Fruit fly (Drosophila melanogaster): ENCODE results near the gene PIG-P.

Gene PIG-P

DNA sequence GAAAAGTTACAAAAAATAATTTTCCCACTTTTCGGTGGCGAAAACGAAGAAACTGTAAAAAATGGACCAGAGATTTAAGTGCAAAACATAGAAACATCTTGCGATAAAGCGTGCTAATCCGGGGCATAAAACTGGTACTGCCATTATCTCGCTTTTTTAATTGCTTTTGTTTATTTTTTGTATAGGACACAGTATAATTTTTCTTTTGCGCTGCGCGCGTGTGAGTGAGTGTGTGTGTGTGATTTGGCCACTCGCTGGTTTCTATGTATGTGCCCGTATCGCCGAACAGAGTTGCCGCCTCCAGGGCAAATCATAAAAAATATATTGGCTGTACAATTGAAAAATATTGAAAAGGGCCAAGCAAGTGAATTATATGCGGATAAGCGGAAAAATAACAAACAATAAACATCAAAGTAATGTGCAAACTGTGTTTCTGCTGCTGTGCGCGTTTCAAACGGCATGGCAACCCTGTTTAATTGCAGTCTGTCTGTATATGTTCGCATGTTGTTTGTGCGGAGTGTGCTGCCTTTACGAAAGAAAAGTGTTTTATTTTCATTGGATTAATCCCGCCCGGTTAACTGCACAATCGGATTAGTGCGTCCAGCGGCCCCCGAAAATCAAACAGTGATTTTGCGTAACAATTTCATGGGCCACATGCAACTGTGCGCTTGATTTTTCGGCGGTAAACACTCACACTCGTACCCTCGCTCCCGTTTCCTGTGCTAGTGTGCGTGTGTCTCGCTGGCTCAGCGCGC, 15.7 kb downstream of the PIG-P start (continued):
- TF ChIP-seq dm (GFP tag; optimal IDR thresholded peaks at IDR 0.05) (peak; percentile 97), CG18599 (GFP tag; optimal IDR thresholded peaks at IDR 0.05) (peak; percentile 97), CG8924 (tag; optimal IDR thresholded peaks at IDR 0.05) (peak; percentile 94), CG10979 (tag; optimal IDR thresholded peaks at IDR 0.05) (peak; percentile 93), gce (GFP tag; IDR thresholded peaks at IDR 0.05) (peak; percentile 96), sob (GFP tag; IDR thresholded peaks at IDR 0.05) (peak; percentile 96), eyg (GFP tag; optimal IDR thresholded peaks at IDR 0.05) (peak; percentile 96), Deaf1 (tag; optimal IDR thresholded peaks at IDR 0.05) (peak; percentile 70), lab (GFP tag; optimal IDR thresholded peaks at IDR 0.05) (peak; percentile 98), CG32772 (GFP tag; IDR thresholded peaks at IDR 0.05) (peak; percentile 97), CG13775 (GFP tag; optimal IDR thresholded peaks at IDR 0.05) (peak; percentile 97), ewg (GFP tag; optimal IDR thresholded peaks at IDR 0.05) (peak; percentile 93), Gsc (GFP tag; IDR thresholded peaks at IDR 0.05) (peak; percentile 90), pnt (GFP tag; optimal IDR thresholded peaks at IDR 0.05) (peak; percentile 96), CG3838 (GFP tag; optimal IDR thresholded peaks at IDR 0.05) (peak; percentile 91), cato (GFP tag; optimal IDR thresholded peaks at IDR 0.05; ENCODE audit: borderline replicate concordance) (peak; percentile 93), CG11696 (GFP tag; IDR thresholded peaks at IDR 0.05) (peak; percentile 90), CG17361 (GFP tag; IDR thresholded peaks at IDR 0.05) (peak; percentile 97), nau (GFP tag; optimal IDR thresholded peaks at IDR 0.05) (no peak), CG17328 (GFP tag; IDR thresholded peaks at IDR 0.05) (peak; percentile 98), bowl (GFP tag; IDR thresholded peaks at IDR 0.05) (peak; percentile 88), CkIIα-i1 (GFP tag; IDR thresholded peaks at IDR 0.05) (peak; percentile 79), CG4707 (GFP tag; optimal IDR thresholded peaks at IDR 0.05) (peak; percentile 76), zfh1 (GFP tag; IDR thresholded peaks at IDR 0.05) (peak; percentile 98), CG5180 (GFP tag; optimal IDR thresholded peaks at IDR 0.05) (peak; percentile 76), Hsf (GFP tag; optimal IDR thresholded peaks at IDR 0.05) (peak; percentile 97), CG1792 (GFP tag; optimal IDR thresholded peaks at IDR 0.05) (peak; percentile 95), CG17359 (tag; optimal IDR thresholded peaks at IDR 0.05) (peak; percentile 96), onecut (GFP tag; IDR thresholded peaks at IDR 0.05) (peak; percentile 85), CrebB (tag; optimal IDR thresholded peaks at IDR 0.05) (peak; percentile 90), CG14965 (GFP tag; optimal IDR thresholded peaks at IDR 0.05; ENCODE audit: borderline replicate concordance) (peak; percentile 85), CG3407 (GFP tag; optimal IDR thresholded peaks at IDR 0.05) (peak; percentile 94), Ravus (GFP tag; IDR thresholded peaks at IDR 0.05) (peak; percentile 91), gsb-n (tag; optimal IDR thresholded peaks at IDR 0.05) (peak; percentile 93), tna (GFP tag; IDR thresholded peaks at IDR 0.05; ENCODE audit: partially characterized antibody) (no peak), CG3163 (GFP tag; optimal IDR thresholded peaks at IDR 0.05) (peak; percentile 88), shn (GFP tag; optimal IDR thresholded peaks at IDR 0.05) (peak; percentile 97), NC2β (GFP tag; optimal IDR thresholded peaks at IDR 0.05) (peak; percentile 96), Neu2 (GFP tag; optimal IDR thresholded peaks at IDR 0.05; ENCODE audit: borderline replicate concordance) (peak; percentile 77), chinmo (GFP tag; IDR thresholded peaks at IDR 0.05; ENCODE audit: partially characterized antibody) (0 out of 4 replicates have a peak, but pooled peaks have one; percentile 35), ap (GFP tag; IDR thresholded peaks at IDR 0.05) (peak; percentile 96), CG12744 (GFP tag; optimal IDR thresholded peaks at IDR 0.05) (peak; percentile 93), CG11456 (GFP tag; IDR thresholded peaks at IDR 0.05) (peak; percentile 97), ase (GFP tag; IDR thresholded peaks at IDR 0.05) (peak; percentile 97), CG11695 (GFP tag; IDR thresholded peaks at IDR 0.05) (peak; percentile 96), tap (tag; optimal IDR thresholded peaks at IDR 0.05) (peak; percentile 85), NFAT (GFP tag; IDR thresholded peaks at IDR 0.05) (peak; percentile 96), run (tag; optimal IDR thresholded peaks at IDR 0.05) (peak; percentile 83), HmgZ (tag; optimal IDR thresholded peaks at IDR 0.05) (peak; percentile 96)

Data from whole organism, embryonic.